Worm (Caenorhabditis elegans): Measurements from ENCODE around the gene C13E3.1.

C13E3.1 gene

ce11 chrX:8854409-8854808 lies 38.5 kb upstream of the C13E3.1 start:
- TF ChIP-seq nhr-237 (tag; optimal IDR thresholded peaks at IDR 0.05): no peak
- TF ChIP-seq lsy-2 (tag; optimal IDR thresholded peaks at IDR 0.05): no peak
- TF ChIP-seq nhr-6 (tag; optimal IDR thresholded peaks at IDR 0.05): no peak
- no peak for TF ChIP-seq ztf-11 (tag; optimal IDR thresholded peaks at IDR 0.05)
- no peak for TF ChIP-seq peb-1 (tag; optimal IDR thresholded peaks at IDR 0.05)
- TF ChIP-seq C34F6.9 (tag; optimal IDR thresholded peaks at IDR 0.05): no peak
- no peak for TF ChIP-seq unc-55 (GFP tag; optimal IDR thresholded peaks at IDR 0.05)
- TF ChIP-seq egl-27 (tag; optimal IDR thresholded peaks at IDR 0.05): no peak
- TF ChIP-seq nhr-23 (tag; optimal IDR thresholded peaks at IDR 0.05): no peak

ce11 chrX:8857904-8858612 lies 34.9 kb upstream of the C13E3.1 start, which contains the start of gene C06E2.5:
TSS of gene C06E2.5 (minus strand) at chrX:8857954.
- TF ChIP-seq aly-2 (tag; optimal IDR thresholded peaks at IDR 0.05) (no peak), elt-1 (tag; optimal IDR thresholded peaks at IDR 0.05) (peak; percentile 90)

- TF ChIP-seq lsy-2 (tag; optimal IDR thresholded peaks at IDR 0.05) (no peak), unc-39 (tag; optimal IDR thresholded peaks at IDR 0.05) (no peak), lin-11 (tag; optimal IDR thresholded peaks at IDR 0.05) (no peak), lin-13 (GFP tag; optimal IDR thresholded peaks at IDR 0.05) (no peak), ama-1 (optimal IDR thresholded peaks at IDR 0.05) (no peak), egl-27 (tag; optimal IDR thresholded peaks at IDR 0.05) (no peak)
Observed at ce11 chrX:8859538-8859937, 33.4 kb upstream of the C13E3.1 start.

ce11 chrX:8860958-8861357 lies 31.9 kb upstream of the C13E3.1 start, which contains the start of gene C06E2.9:
TSS of gene C06E2.9 (plus strand) at chrX:8861258.
- TF ChIP-seq skn-1 (tag; optimal IDR thresholded peaks at IDR 0.05) (no peak), mab-5 (tag; optimal IDR thresholded peaks at IDR 0.05) (no peak)

- TF ChIP-seq ama-1 (optimal IDR thresholded peaks at IDR 0.05) (no peak), lin-39 (tag; optimal IDR thresholded peaks at IDR 0.05) (no peak), egl-27 (tag; optimal IDR thresholded peaks at IDR 0.05) (no peak), ceh-16 (tag; optimal IDR thresholded peaks at IDR 0.05) (no peak), ceh-82 (tag; optimal IDR thresholded peaks at IDR 0.05) (no peak), unc-39 (tag; optimal IDR thresholded peaks at IDR 0.05) (no peak), lin-13 (GFP tag; optimal IDR thresholded peaks at IDR 0.05) (no peak), sem-4 (tag; optimal IDR thresholded peaks at IDR 0.05) (no peak), Y55F3AM.14 (GFP tag; optimal IDR thresholded peaks at IDR 0.05) (no peak), nhr-129 (tag; optimal IDR thresholded peaks at IDR 0.05) (no peak), nhr-10 (tag; optimal IDR thresholded peaks at IDR 0.05) (no peak), gmeb-1 (tag; optimal IDR thresholded peaks at IDR 0.05) (no peak), snpc-4 (tag; optimal IDR thresholded peaks at IDR 0.05) (no peak), nhr-6 (tag; optimal IDR thresholded peaks at IDR 0.05) (no peak), ztf-1 (GFP tag; conservative IDR thresholded peaks at IDR 0.05) (no peak), ztf-4 (tag; optimal IDR thresholded peaks at IDR 0.05) (no peak), F13H6.1 (tag; optimal IDR thresholded peaks at IDR 0.05) (no peak), elt-3 (tag; optimal IDR thresholded peaks at IDR 0.05) (no peak), lsy-2 (tag; optimal IDR thresholded peaks at IDR 0.05) (no peak)
Observed at ce11 chrX:8866563-8866962, 26.3 kb upstream of the C13E3.1 start, which contains the start of gene ins-9. TSS of gene ins-9 (minus strand) at chrX:8866663.

- TF ChIP-seq zag-1 (tag; optimal IDR thresholded peaks at IDR 0.05) (peak; percentile 5), mdl-1 (tag; optimal IDR thresholded peaks at IDR 0.05) (peak in 1 of 2 experiments; percentile 72), alr-1 (tag; optimal IDR thresholded peaks at IDR 0.05) (no peak), unc-55 (GFP tag; optimal IDR thresholded peaks at IDR 0.05) (peak; percentile 67), nhr-129 (tag; optimal IDR thresholded peaks at IDR 0.05) (peak; percentile 14), C34F6.9 (tag; optimal IDR thresholded peaks at IDR 0.05) (peak; percentile 47)
Observed at ce11 chrX:8869112-8869675, 23.7 kb upstream of the C13E3.1 start, which contains the start of the genes ubc-22 and ubc-21. TSS of gene ubc-22 (minus strand) at chrX:8869162. TSS of gene ubc-21 (plus strand) at chrX:8869625.
